Worm (Caenorhabditis elegans): ENCODE results near the gene ZC449.8.

- TF ChIP-seq blmp-1 (tag; optimal IDR thresholded peaks at IDR 0.05) (no peak), mls-2 (tag; optimal IDR thresholded peaks at IDR 0.05) (no peak), pha-4 (tag; optimal IDR thresholded peaks at IDR 0.05) (no peak), ztf-11 (tag; optimal IDR thresholded peaks at IDR 0.05) (no peak)
These were observed 10.6 kb downstream of the ZC449.8 start for ce11 chrX:5026461-5026860.
